Worm (Caenorhabditis elegans) whole organism, L2 larva: ENCODE results near the gene smcr-8.

ENCODE experiments used
- lin-11 ChIP-seq: fragments of 150-350 bp; sonication (generic microtip); optimal IDR thresholded peaks from 2 replicates; lab custom pipeline; 2014; ENCODE audit warnings: missing biosample characterization, missing genetic modification characterization, inconsistent platforms, mixed read lengths
- lin-39 ChIP-seq: fragments of 150-350 bp; optimal IDR thresholded peaks from 2 replicates; lab custom pipeline; 2014; ENCODE audit warnings: missing biosample characterization, missing genetic modification reagents, missing genetic modification characterization
- mdl-1 ChIP-seq, 2 experiments: fragments of 150-350 bp in 1 of 2; sonication (generic microtip) in 1 of 2; optimal IDR thresholded peaks; 2 replicates each; lab custom pipeline; 2017; ENCODE audit warnings: missing biosample characterization in 2 of 2, missing genetic modification characterization in 2 of 2
- nhr-10 ChIP-seq: sonication (generic microtip); optimal IDR thresholded peaks from 2 replicates; lab custom pipeline; 2017; ENCODE audit warnings: missing biosample characterization, missing genetic modification characterization
- nhr-12 ChIP-seq: fragments of 150-350 bp; optimal IDR thresholded peaks from 2 replicates; lab custom pipeline; 2014; ENCODE audit warnings: missing biosample characterization, missing genetic modification characterization
- nhr-237 ChIP-seq: fragments of 150-350 bp; optimal IDR thresholded peaks from 2 replicates; lab custom pipeline; 2014; ENCODE audit warnings: missing biosample characterization, missing genetic modification characterization
- nhr-25 ChIP-seq: fragments of 150-350 bp; sonication (generic microtip); optimal IDR thresholded peaks from 3 replicates; lab custom pipeline; 2014; ENCODE audit warnings: missing biosample characterization, missing genetic modification characterization
- nhr-77 ChIP-seq: fragments of 150-350 bp; optimal IDR thresholded peaks from 2 replicates; lab custom pipeline; 2014; ENCODE audit warnings: missing biosample characterization, missing genetic modification characterization
- sem-4 ChIP-seq: fragments of 150-350 bp; optimal IDR thresholded peaks from 2 replicates; lab custom pipeline; 2014; ENCODE audit warnings: missing biosample characterization, missing genetic modification reagents, missing genetic modification characterization
- unc-62 ChIP-seq: fragments of 150-350 bp; optimal IDR thresholded peaks from 2 replicates; lab custom pipeline; 2014; ENCODE audit warnings: missing biosample characterization, missing genetic modification reagents, missing genetic modification characterization

Gene smcr-8

DNA sequence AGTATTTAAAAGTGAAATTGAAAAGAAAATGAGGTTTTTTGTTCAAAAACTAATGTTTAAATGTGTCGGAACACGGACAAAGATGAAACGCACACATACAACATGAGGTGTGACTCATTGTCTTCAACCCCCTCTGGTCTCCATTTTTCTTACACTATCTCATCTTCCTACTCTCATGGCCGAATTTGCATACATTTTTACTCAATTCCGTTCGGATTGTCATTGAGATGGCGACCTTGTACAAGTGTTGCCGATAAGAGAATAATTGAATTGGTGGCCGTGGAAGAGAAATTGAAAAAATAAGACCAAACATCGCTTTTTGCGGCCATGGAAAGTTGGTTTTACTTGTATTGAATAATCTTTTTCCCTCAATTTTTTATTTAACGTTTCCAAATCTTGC, 48.0 kb downstream of the smcr-8 start, which contains the start of gene txbp-3 (continued):
- TF ChIP-seq nhr-25 (tag; lab: Kevin White, UChicago) (peak; percentile 79), unc-62 (no peak), lin-39 (tag; lab: Kevin White, UChicago) (no peak), nhr-77 (tag; lab: Kevin White, UChicago) (no peak)
- TF ChIP-seq, all 48 proteins: peak for 14

DNA sequence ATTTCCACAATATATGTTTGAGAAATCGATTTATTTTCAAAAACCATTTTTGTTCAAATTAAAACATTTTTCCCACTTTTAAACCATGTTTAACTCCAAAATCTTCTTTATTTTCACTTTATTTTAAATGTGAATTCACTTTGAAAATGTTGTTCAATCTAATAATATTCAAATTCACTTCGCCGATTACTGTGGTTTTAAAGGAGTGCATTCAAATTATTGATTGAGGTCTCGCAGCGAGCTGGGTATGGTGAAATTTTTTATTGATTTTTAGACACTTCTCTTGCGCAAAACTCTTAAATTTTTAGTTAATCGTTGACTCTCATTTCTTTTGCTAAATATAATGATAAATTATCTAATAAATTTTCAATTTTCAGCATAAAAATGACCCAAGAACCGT, 48.6 kb downstream of the smcr-8 start, which contains the start of gene C45G9.5:
TSS of gene C45G9.5 (plus strand) at position 378 of the 400 bp plus-strand sequence.
- TF ChIP-seq sem-4 (no peak), mdl-1 (tag; optimal IDR thresholded peaks at IDR 0.05; lab: Kevin White, UChicago) (no peak), nhr-10 (no peak), nhr-12 (tag; lab: Kevin White, UChicago) (no peak), nhr-237 (tag; lab: Kevin White, UChicago) (no peak), lin-11 (tag; lab: Kevin White, UChicago) (no peak)
